Fruit fly (Drosophila melanogaster) S2 (cell line): ENCODE results near the gene CG31021.

Experiments used
- CG8478 ChIP-seq: fragments of >200 bp; optimal IDR thresholded peaks from 2 replicates; lab custom pipeline; 2018
- CTCF ChIP-seq, 2 experiments: fragments of >200 bp; optimal IDR thresholded peaks; 2 replicates each; lab custom pipeline; 2018

dm6 chr3R:30600154-30601009 lies 1.6 kb upstream of the CG31021 start:
- TF ChIP-seq CG8478 (lab: Kevin White, UChicago) (no peak), CTCF (optimal IDR thresholded peaks at IDR 0.05; lab: Kevin White, UChicago) (no peak)
